Worm (Caenorhabditis elegans) whole organism, late embryonic: ENCODE results near the gene hacl-1.

Experiments
- F13H6.1 ChIP-seq: sonication (generic microtip); optimal IDR thresholded peaks from 2 replicates; lab custom pipeline; 2016; ENCODE audit warnings: missing genetic modification characterization, missing compliant biosample characterization
- ceh-30 ChIP-seq: fragments of 150-350 bp; optimal IDR thresholded peaks from 2 replicates; lab custom pipeline; 2014; ENCODE audit warnings: missing biosample characterization, missing genetic modification characterization
- hlh-6 ChIP-seq: sonication (generic microtip); optimal IDR thresholded peaks from 2 replicates; lab custom pipeline; 2016; ENCODE audit warnings: missing genotype, missing genetic modification characterization, missing compliant biosample characterization
- nhr-11 ChIP-seq: fragments of 150-350 bp; optimal IDR thresholded peaks from 2 replicates; lab custom pipeline; 2014; ENCODE audit warnings: missing biosample characterization, missing genetic modification characterization
- sdc-2 ChIP-seq: sonication (generic microtip); optimal IDR thresholded peaks from 2 replicates; lab custom pipeline; 2016; ENCODE audit warnings: missing genotype, missing genetic modification characterization, missing compliant biosample characterization

ce11 chrII:11542385-11542784, 49.6 kb upstream of the hacl-1 start, which contains the start of gene gtf-2E2:
- TF ChIP-seq hlh-6 (tag; lab: Kevin White, UChicago) (no peak), ceh-30 (tag; lab: Kevin White, UChicago) (no peak), F13H6.1 (tag; lab: Kevin White, UChicago) (no peak), sdc-2 (tag; lab: Kevin White, UChicago) (no peak), nhr-11 (no peak)
